Worm (Caenorhabditis elegans) whole organism, L1 larva: ENCODE measurements around the gene tbx-33.

Experiments used
- aly-2 ChIP-seq: fragments of 150-350 bp; optimal IDR thresholded peaks from 2 replicates; lab custom pipeline; 2014; ENCODE audit warnings: missing biosample characterization, missing genetic modification characterization
- hlh-4 ChIP-seq: sonication (generic microtip); optimal IDR thresholded peaks from 2 replicates; lab custom pipeline; 2016; ENCODE audit warnings: mild to moderate bottlenecking, missing genetic modification characterization, missing compliant biosample characterization
- pqm-1 ChIP-seq: sonication (generic microtip); optimal IDR thresholded peaks from 3 replicates; lab custom pipeline; 2017; ENCODE audit warnings: missing biosample characterization, missing genetic modification characterization

DNA sequence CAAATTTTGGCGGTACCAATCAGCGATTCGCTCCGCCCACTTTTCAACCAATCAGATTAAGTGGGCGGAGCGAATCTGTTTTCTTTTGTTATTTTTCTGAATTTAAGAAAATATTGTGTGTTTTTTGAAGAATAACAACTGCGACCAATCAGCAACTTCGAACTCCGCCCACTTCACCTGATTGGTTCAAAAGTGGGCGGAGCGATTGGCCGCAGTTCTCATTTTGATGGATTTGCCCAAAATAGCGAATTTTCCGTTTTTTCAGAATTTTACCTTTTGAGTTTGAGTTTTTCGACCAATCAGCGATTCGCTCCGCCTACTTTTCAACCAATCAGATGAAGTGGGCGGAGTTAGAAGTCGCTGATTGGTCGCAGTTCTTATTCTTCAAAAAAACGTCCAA lies 47.3 kb downstream of the tbx-33 start:
- TF ChIP-seq hlh-4 (tag; lab: Kevin White, UChicago), result no peak
- TF ChIP-seq pqm-1, result no peak
- TF ChIP-seq aly-2, result no peak
